Worm (Caenorhabditis elegans): ENCODE results near the gene ZK1248.11.

ZK1248.11 gene

ce11 chrII:5854122-5854521, 25.7 kb upstream of the ZK1248.11 start, which contains the start of gene H41C03.1:
TSS of gene H41C03.1 (plus strand) at chrII:5854422.
- no peak for TF ChIP-seq ztf-7 (tag; optimal IDR thresholded peaks at IDR 0.05)
- no peak for TF ChIP-seq spr-3 (GFP tag; optimal IDR thresholded peaks at IDR 0.05)
- no peak for TF ChIP-seq daf-12 (tag; optimal IDR thresholded peaks at IDR 0.05)
- TF ChIP-seq F44E2.7 (GFP tag; IDR thresholded peaks at IDR 0.05): no peak
- no peak for TF ChIP-seq Y105C5A.15 (GFP tag; IDR thresholded peaks at IDR 0.05)
- TF ChIP-seq php-3 (GFP tag; IDR thresholded peaks at IDR 0.05): no peak
- TF ChIP-seq zfp-3 (GFP tag; conservative IDR thresholded peaks at IDR 0.05): no peak
- no peak for TF ChIP-seq lsy-2 (tag; optimal IDR thresholded peaks at IDR 0.05)
- TF ChIP-seq nhr-28 (tag; optimal IDR thresholded peaks at IDR 0.05): no peak
- TF ChIP-seq unc-39 (tag; optimal IDR thresholded peaks at IDR 0.05): no peak
- no peak for TF ChIP-seq zag-1 (tag; optimal IDR thresholded peaks at IDR 0.05)
- no peak for TF ChIP-seq lir-3 (tag; optimal IDR thresholded peaks at IDR 0.05)
- TF ChIP-seq F10B5.3 (tag; optimal IDR thresholded peaks at IDR 0.05): no peak
- no peak for TF ChIP-seq mep-1 (tag; optimal IDR thresholded peaks at IDR 0.05)
- TF ChIP-seq tag-97 (GFP tag; IDR thresholded peaks at IDR 0.05): no peak
- no peak for TF ChIP-seq ZK546.5 (tag; optimal IDR thresholded peaks at IDR 0.05)
- no peak for TF ChIP-seq ctbp-1 (GFP tag; IDR thresholded peaks at IDR 0.05)
- no peak for TF ChIP-seq madf-9 (GFP tag; conservative IDR thresholded peaks at IDR 0.05)

- TF ChIP-seq nhr-28 (tag; optimal IDR thresholded peaks at IDR 0.05): peak; percentile 62
- no peak for TF ChIP-seq tra-1 (GFP tag; IDR thresholded peaks at IDR 0.05)
Observed at ce11 chrII:5853261-5853660, 24.9 kb upstream of the ZK1248.11 start.

DNA sequence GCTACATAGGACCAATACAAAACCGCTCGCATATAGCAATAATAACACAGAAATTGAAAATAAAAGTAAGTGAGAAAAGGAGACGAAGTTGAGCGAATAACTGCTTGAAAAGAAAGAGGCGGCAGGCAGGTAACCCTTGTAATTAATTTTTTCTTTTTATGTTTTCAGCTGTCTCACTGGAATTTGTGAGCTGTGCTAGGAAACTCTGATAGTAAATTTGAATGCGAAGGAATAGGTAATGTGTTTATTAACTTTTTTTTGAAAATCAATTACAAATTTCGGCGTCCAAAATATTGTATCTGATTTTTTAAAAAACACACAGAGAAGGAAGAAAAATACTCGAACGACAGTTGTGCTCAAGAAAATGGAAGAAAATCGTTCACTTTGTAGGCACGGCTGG, 23.6 kb upstream of the ZK1248.11 start, which contains the start of gene H41C03.2:
TSS of gene H41C03.2 (minus strand) at position 101 of the 400 bp plus-strand sequence.
- no peak for TF ChIP-seq zfp-2 (tag; optimal IDR thresholded peaks at IDR 0.05)
- peak in 1 of 2 experiments; percentile 75 for TF ChIP-seq unc-62 (GFP tag; optimal IDR thresholded peaks at IDR 0.05 in 1 of 2)
- no peak for TF ChIP-seq unc-62 (tag; optimal IDR thresholded peaks at IDR 0.05)

- TF ChIP-seq dve-1 (tag; optimal IDR thresholded peaks at IDR 0.05; ENCODE audit: insufficient read depth) (peak; percentile 34), ztf-11 (tag; optimal IDR thresholded peaks at IDR 0.05) (no peak), ceh-82 (tag; optimal IDR thresholded peaks at IDR 0.05) (no peak), F26F4.8 (GFP tag; conservative IDR thresholded peaks at IDR 0.05) (no peak), lin-13 (GFP tag; optimal IDR thresholded peaks at IDR 0.05) (no peak), lin-29 (GFP tag; IDR thresholded peaks at IDR 0.05) (no peak), pqm-1 (tag; optimal IDR thresholded peaks at IDR 0.05) (peak; percentile 12), F49E8.2 (tag; optimal IDR thresholded peaks at IDR 0.05; ENCODE audit: borderline replicate concordance) (no peak), egl-27 (tag; optimal IDR thresholded peaks at IDR 0.05) (no peak), F44E2.7 (GFP tag; IDR thresholded peaks at IDR 0.05) (no peak), lir-3 (tag; optimal IDR thresholded peaks at IDR 0.05) (no peak), daf-8 (GFP tag; IDR thresholded peaks at IDR 0.05) (no peak), nhr-42 (GFP tag; IDR thresholded peaks at IDR 0.05) (no peak), hlh-30 (tag; optimal IDR thresholded peaks at IDR 0.05; ENCODE audit: insufficient read depth) (no peak), nhr-28 (tag; optimal IDR thresholded peaks at IDR 0.05) (peak; percentile 72), nhr-6 (tag; optimal IDR thresholded peaks at IDR 0.05) (no peak), ztf-7 (tag; optimal IDR thresholded peaks at IDR 0.05) (no peak)
Observed at ce11 chrII:5846181-5846580, 17.8 kb upstream of the ZK1248.11 start.

DNA sequence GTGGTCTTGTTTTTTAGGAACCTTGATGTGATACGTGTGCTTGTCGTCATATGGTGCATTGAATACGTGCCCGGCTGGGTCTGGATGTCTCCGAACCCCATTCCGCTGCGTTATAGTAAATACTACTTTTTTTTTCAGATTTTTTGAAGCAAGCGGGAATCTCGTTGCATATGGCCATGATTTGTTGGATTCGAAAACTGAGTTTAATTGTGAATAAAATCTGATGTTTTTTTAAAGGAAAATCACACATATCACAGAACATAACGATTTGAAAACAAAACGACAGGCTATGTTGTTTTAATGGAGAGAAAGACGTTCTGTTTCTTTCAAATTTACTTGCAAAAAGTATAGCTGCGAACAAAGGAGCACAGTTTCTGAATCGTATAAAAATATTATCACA, 17.1 kb upstream of the ZK1248.11 start, which contains the start of the genes ZK1248.17 and H41C03.3:
TSS of gene ZK1248.17 (minus strand) at position 101 of the 400 bp plus-strand sequence.
TSS of gene H41C03.3 (plus strand) at position 337 of the 400 bp plus-strand sequence.
- no peak for TF ChIP-seq daf-16 (GFP tag; optimal IDR thresholded peaks at IDR 0.05)
- TF ChIP-seq daf-16 (tag; optimal IDR thresholded peaks at IDR 0.05): no peak
- no peak for TF ChIP-seq nhr-11 (tag; optimal IDR thresholded peaks at IDR 0.05)
- TF ChIP-seq set-16 (GFP tag; IDR thresholded peaks at IDR 0.05): no peak
- no peak for TF ChIP-seq ceh-28 (tag; optimal IDR thresholded peaks at IDR 0.05)
- TF ChIP-seq pha-4 (GFP tag; IDR thresholded peaks at IDR 0.05): no peak
- no peak for TF ChIP-seq pha-4 (tag; optimal IDR thresholded peaks at IDR 0.05)
- no peak for TF ChIP-seq ZK546.5 (tag; optimal IDR thresholded peaks at IDR 0.05)
- no peak for TF ChIP-seq zfp-2 (tag; optimal IDR thresholded peaks at IDR 0.05)
- no peak for TF ChIP-seq zfp-3 (GFP tag; conservative IDR thresholded peaks at IDR 0.05)
- no peak for TF ChIP-seq mdt-29 (GFP tag; IDR thresholded peaks at IDR 0.05)
- TF ChIP-seq ceh-20 (GFP tag; IDR thresholded peaks at IDR 0.05): no peak
- no peak for TF ChIP-seq jun-1 (tag; optimal IDR thresholded peaks at IDR 0.05)
